Fruit fly (Drosophila melanogaster) whole organism, embryonic: ENCODE data around the gene tws.

Experiments used
- Ada2b ChIP-seq: fragments of 200-800 bp; sonication (Bioruptor generic); IDR thresholded peaks from 2 replicates; pipeline ENCODE4 v1.3.6; 2022; ENCODE audit warnings: missing biosample characterization, missing genetic modification characterization
- B-H2 ChIP-seq: fragments of 200-800 bp; sonication (Bioruptor generic); optimal IDR thresholded peaks from 2 replicates; lab custom pipeline; 2018; ENCODE audit warnings: missing biosample characterization, mild to moderate bottlenecking, missing genetic modification characterization
- CG10147 ChIP-seq: fragments of 200-800 bp; sonication (Bioruptor generic); optimal IDR thresholded peaks from 2 replicates; lab custom pipeline; 2019; ENCODE audit warnings: missing biosample characterization, mild to moderate bottlenecking, missing genetic modification characterization, moderate library complexity
- CG1024 ChIP-seq: fragments of 200-800 bp; sonication (Bioruptor generic); IDR thresholded peaks from 2 replicates; pipeline ENCODE4 v1.3.6; 2022; ENCODE audit warnings: missing biosample characterization, missing genetic modification characterization
- CG10267 ChIP-seq: fragments of 200-800 bp; sonication (Bioruptor generic); optimal IDR thresholded peaks from 2 replicates; lab custom pipeline; 2018; ENCODE audit warnings: missing biosample characterization, mild to moderate bottlenecking, missing genetic modification characterization, moderate library complexity
- CG10979 ChIP-seq: fragments of 200-800 bp; sonication (Bioruptor generic); optimal IDR thresholded peaks from 2 replicates; lab custom pipeline; 2018; ENCODE audit warnings: missing biosample characterization, mild to moderate bottlenecking, missing genetic modification characterization, moderate library complexity
- CG12071 ChIP-seq: fragments of 200-800 bp; sonication (Bioruptor generic); optimal IDR thresholded peaks from 3 replicates; lab custom pipeline; 2018; ENCODE audit warnings: missing biosample characterization, mild to moderate bottlenecking, missing genetic modification characterization
- CG1603 ChIP-seq: fragments of 200-800 bp; sonication (Bioruptor generic); optimal IDR thresholded peaks from 2 replicates; lab custom pipeline; 2019; ENCODE audit warnings: missing biosample characterization, mild to moderate bottlenecking, missing genetic modification characterization, moderate library complexity
- CG1647 ChIP-seq: fragments of 200-800 bp; sonication (Bioruptor generic); optimal IDR thresholded peaks from 3 replicates; lab custom pipeline; 2016; ENCODE audit warnings: missing biosample characterization, missing genetic modification characterization
- CG1832 ChIP-seq: fragments of 200-800 bp; sonication (Bioruptor generic); optimal IDR thresholded peaks from 2 replicates; lab custom pipeline; 2017; ENCODE audit warnings: missing biosample characterization, mild to moderate bottlenecking, missing genetic modification characterization, inconsistent platforms
- CG18599 ChIP-seq: fragments of 200-800 bp; sonication (Bioruptor generic); optimal IDR thresholded peaks from 3 replicates; lab custom pipeline; 2017; ENCODE audit warnings: missing biosample characterization, missing genetic modification characterization, mild to moderate bottlenecking, moderate library complexity, missing genetic modification reagents
- CG31365 ChIP-seq: fragments of 200-800 bp; sonication (Bioruptor generic); optimal IDR thresholded peaks from 2 replicates; lab custom pipeline; 2018; ENCODE audit warnings: missing biosample characterization, mild to moderate bottlenecking, missing genetic modification characterization
- CG32772 ChIP-seq: fragments of 200-800 bp; sonication (Bioruptor generic); IDR thresholded peaks from 2 replicates; pipeline ENCODE4 v1.3.6; 2022; ENCODE audit warnings: missing biosample characterization, missing genetic modification characterization
- CG3726 ChIP-seq: fragments of 200-800 bp; sonication (Bioruptor generic); IDR thresholded peaks from 3 replicates; pipeline ENCODE4, ENCODE4 v1.3.6; 2022; ENCODE audit warnings: missing biosample characterization, missing genetic modification characterization
- CG6254 ChIP-seq: fragments of 200-800 bp; sonication (Bioruptor generic); optimal IDR thresholded peaks from 3 replicates; lab custom pipeline; 2017; ENCODE audit warnings: mild to moderate bottlenecking, missing biosample characterization, missing genetic modification reagents, missing genetic modification characterization
- CG6791 ChIP-seq: fragments of 200-800 bp; sonication (Bioruptor generic); IDR thresholded peaks from 3 replicates; pipeline ENCODE4 v1.3.6; 2022; ENCODE audit warnings: missing biosample characterization, missing genetic modification characterization; ENCODE audit not compliant: partially characterized antibody
- CG6854 ChIP-seq: fragments of 200-800 bp; sonication (Bioruptor generic); optimal IDR thresholded peaks from 3 replicates; lab custom pipeline; 2017; ENCODE audit warnings: missing biosample characterization, mild to moderate bottlenecking, missing genetic modification characterization
- CG7928 ChIP-seq: fragments of 200-800 bp; sonication (Bioruptor generic); optimal IDR thresholded peaks from 2 replicates; lab custom pipeline; 2017; ENCODE audit warnings: missing biosample characterization, mild to moderate bottlenecking, missing genetic modification characterization
- CG9727 ChIP-seq: fragments of 200-800 bp; sonication (Bioruptor generic); optimal IDR thresholded peaks from 3 replicates; lab custom pipeline; 2017; ENCODE audit warnings: missing biosample characterization, mild to moderate bottlenecking, missing genetic modification characterization
- CG9817 ChIP-seq: fragments of 200-800 bp; sonication (Bioruptor generic); optimal IDR thresholded peaks from 2 replicates; lab custom pipeline; 2018; ENCODE audit warnings: missing biosample characterization, mild to moderate bottlenecking, missing genetic modification characterization, moderate library complexity
- Chrac-16 ChIP-seq: fragments of 200-800 bp; sonication (Bioruptor generic); optimal IDR thresholded peaks from 3 replicates; lab custom pipeline; 2016; ENCODE audit warnings: missing biosample characterization, missing genetic modification characterization
- CkIIα-i1 ChIP-seq: fragments of 200-800 bp; sonication (Bioruptor generic); IDR thresholded peaks from 2 replicates; pipeline ENCODE4 v1.3.6; 2022; ENCODE audit warnings: missing biosample characterization, missing genetic modification characterization
- CoRest ChIP-seq: fragments of 200-800 bp; sonication (Bioruptor generic); optimal IDR thresholded peaks from 3 replicates; lab custom pipeline; 2018; ENCODE audit warnings: missing biosample characterization, mild to moderate bottlenecking, missing genetic modification characterization, moderate library complexity
- Ets65A ChIP-seq: fragments of 200-800 bp; sonication (Bioruptor generic); peaks from one replicate; lab custom pipeline; 2016; ENCODE audit warnings: missing biosample characterization, missing genetic modification characterization
- HLH3B ChIP-seq: fragments of 200-800 bp; sonication (Bioruptor generic); IDR thresholded peaks from 2 replicates; pipeline ENCODE4 v1.3.6; 2022; ENCODE audit warnings: missing biosample characterization, missing genetic modification characterization
- Rx ChIP-seq: fragments of 200-800 bp; sonication (Bioruptor generic); IDR thresholded peaks from 2 replicates; pipeline ENCODE4 v1.3.6; 2022; ENCODE audit warnings: missing biosample characterization, missing genetic modification characterization
- TFAM ChIP-seq: fragments of 200-800 bp; sonication (Bioruptor generic); optimal IDR thresholded peaks from 2 replicates; lab custom pipeline; 2017; ENCODE audit warnings: missing biosample characterization, missing genetic modification characterization, inconsistent platforms
- Trl ChIP-seq, 3 experiments: fragments of >200 bp in 2 of 3; fragments of 200-800 bp in 1 of 3; sonication (Bioruptor generic) in 1 of 3; optimal IDR thresholded peaks; 2 replicates in 1 of 3; 3 replicates in 2 of 3; lab custom pipeline; 2016 to 2017; ENCODE audit warnings: missing biosample characterization in 1 of 3, missing genetic modification characterization in 1 of 3
- YL-1 ChIP-seq: fragments of 200-800 bp; sonication (Bioruptor generic); optimal IDR thresholded peaks from 3 replicates; lab custom pipeline; 2017; ENCODE audit warnings: missing biosample characterization, mild to moderate bottlenecking, missing genetic modification characterization
- ab ChIP-seq: fragments of 200-800 bp; sonication (Bioruptor generic); optimal IDR thresholded peaks from 2 replicates; lab custom pipeline; 2016; ENCODE audit warnings: missing biosample characterization, missing genetic modification characterization
- bsh ChIP-seq, 2 experiments: fragments of 200-800 bp; sonication (Bioruptor generic); optimal IDR thresholded peaks; 2 replicates each; lab custom pipeline; 2017 to 2018; ENCODE audit warnings: mild to moderate bottlenecking in 2 of 2, missing biosample characterization in 2 of 2, missing genetic modification characterization in 2 of 2, moderate library complexity in 1 of 2
- cg ChIP-seq: fragments of 200-800 bp; sonication (Bioruptor generic); optimal IDR thresholded peaks from 3 replicates; lab custom pipeline; 2019; ENCODE audit warnings: missing biosample characterization, mild to moderate bottlenecking, missing genetic modification characterization, moderate library complexity
- chinmo ChIP-seq: fragments of 200-800 bp; sonication (Bioruptor generic); IDR thresholded peaks from 4 replicates; pipeline ENCODE4 v1.3.6; 2022; ENCODE audit warnings: missing biosample characterization, missing genetic modification characterization; ENCODE audit not compliant: partially characterized antibody
- chn ChIP-seq: fragments of 200-800 bp; sonication (Bioruptor generic); optimal IDR thresholded peaks from 2 replicates; lab custom pipeline; 2016; ENCODE audit warnings: missing biosample characterization, missing genetic modification characterization
- corto ChIP-seq: fragments of 200-800 bp; sonication (Bioruptor generic); optimal IDR thresholded peaks from 2 replicates; lab custom pipeline; 2016; ENCODE audit warnings: missing biosample characterization, mild to moderate bottlenecking, missing genetic modification characterization, moderate library complexity
- crol ChIP-seq: fragments of 200-800 bp; sonication (Bioruptor generic); IDR thresholded peaks from 2 replicates; pipeline ENCODE4 v1.3.6; 2022; ENCODE audit warnings: missing biosample characterization, missing genetic modification characterization
- esg ChIP-seq: fragments of 200-800 bp; sonication (Bioruptor generic); conservative IDR thresholded peaks from 2 replicates; pipeline ENCODE4 v1.3.6; 2022; ENCODE audit warnings: missing biosample characterization, missing genetic modification characterization
- ftz-f1 ChIP-seq: fragments of 200-800 bp; sonication (Bioruptor generic); optimal IDR thresholded peaks from 2 replicates; lab custom pipeline; 2016; ENCODE audit warnings: missing biosample characterization, missing genetic modification characterization
- gcm ChIP-seq: fragments of 200-800 bp; sonication (Bioruptor generic); optimal IDR thresholded peaks from 2 replicates; lab custom pipeline; 2019; ENCODE audit warnings: missing biosample characterization, mild to moderate bottlenecking, missing genetic modification characterization, moderate library complexity
- gem ChIP-seq: fragments of 200-800 bp; sonication (Bioruptor generic); optimal IDR thresholded peaks from 2 replicates; lab custom pipeline; 2019; ENCODE audit warnings: missing biosample characterization, mild to moderate bottlenecking, missing genetic modification characterization, moderate library complexity
- grau ChIP-seq: fragments of 200-800 bp; optimal IDR thresholded peaks from 3 replicates; lab custom pipeline; 2019; ENCODE audit warnings: missing biosample characterization, mild to moderate bottlenecking, missing genetic modification characterization, moderate library complexity
- gro ChIP-seq: fragments of 200-800 bp; sonication (Bioruptor generic); optimal IDR thresholded peaks from 2 replicates; lab custom pipeline; 2016; ENCODE audit warnings: missing biosample characterization, missing genetic modification characterization
- h ChIP-seq: fragments of >200 bp; optimal IDR thresholded peaks from 2 replicates; lab custom pipeline; 2017
- hth ChIP-seq: fragments of >200 bp; optimal IDR thresholded peaks from 2 replicates; lab custom pipeline; 2017; ENCODE audit warnings: inconsistent platforms
- lmd ChIP-seq: fragments of 200-800 bp; sonication (Bioruptor generic); IDR thresholded peaks from 2 replicates; pipeline ENCODE4 v1.3.6; 2022; ENCODE audit warnings: missing biosample characterization, missing genetic modification characterization
- luna ChIP-seq: fragments of 200-800 bp; sonication (Bioruptor generic); optimal IDR thresholded peaks from 2 replicates; lab custom pipeline; 2016; ENCODE audit warnings: missing biosample characterization, missing genetic modification characterization
- nom ChIP-seq: fragments of 200-800 bp; sonication (Bioruptor generic); optimal IDR thresholded peaks from 2 replicates; lab custom pipeline; 2017; ENCODE audit warnings: missing biosample characterization, missing genetic modification characterization, mild to moderate bottlenecking, moderate library complexity, missing genetic modification reagents
- oc ChIP-seq: fragments of 200-800 bp; sonication (Bioruptor generic); optimal IDR thresholded peaks from 2 replicates; lab custom pipeline; 2018; ENCODE audit warnings: missing biosample characterization, mild to moderate bottlenecking, missing genetic modification characterization, moderate library complexity
- row ChIP-seq: fragments of 200-800 bp; sonication (Bioruptor generic); IDR thresholded peaks from 3 replicates; pipeline ENCODE4 v1.3.6; 2022; ENCODE audit warnings: missing biosample characterization, missing genetic modification characterization
- shn ChIP-seq: fragments of 200-800 bp; sonication (Bioruptor generic); optimal IDR thresholded peaks from 3 replicates; lab custom pipeline; 2016; ENCODE audit warnings: missing biosample characterization, missing genetic modification characterization
- stc ChIP-seq: fragments of 200-800 bp; sonication (Bioruptor generic); IDR thresholded peaks from 2 replicates; pipeline ENCODE4 v1.3.6; 2022; ENCODE audit warnings: missing biosample characterization, missing genetic modification characterization

The tws gene

DNA sequence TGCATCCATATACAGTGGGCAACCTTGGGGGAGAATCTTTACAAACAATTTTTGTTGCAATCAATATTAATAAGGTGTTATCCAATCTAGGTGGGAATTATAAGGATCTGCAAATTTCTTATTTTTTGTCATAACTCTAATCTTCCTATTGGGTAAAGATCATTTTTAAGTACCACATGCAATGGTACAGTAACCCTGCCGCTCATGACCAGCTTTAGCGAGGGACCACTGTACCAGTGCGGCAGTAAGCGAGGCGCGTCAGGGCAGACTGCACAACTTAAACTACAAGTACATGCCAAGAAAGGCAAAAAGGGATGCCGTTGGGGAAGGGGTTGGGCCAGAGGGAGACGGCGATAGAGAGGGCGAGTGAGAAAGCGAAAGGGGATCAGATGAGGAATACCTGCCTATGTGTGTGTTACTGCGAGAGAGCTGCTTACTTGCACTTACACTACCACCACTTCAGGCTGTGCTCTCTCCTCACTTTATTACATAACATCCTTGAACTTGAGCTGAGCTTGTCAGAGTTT lies 57.0 kb downstream of the tws start (continued):
- TF ChIP-seq CG1832 (peak; percentile 34), luna (GFP tag; lab: Kevin White, UChicago) (no peak), h (lab: Kevin White, UChicago) (no peak), HLH3B (GFP tag; lab: Robert Waterston, UW) (no peak), Chrac-16 (GFP tag; lab: Kevin White, UChicago) (no peak), CG12071 (no peak), Trl (optimal IDR thresholded peaks at IDR 0.05; lab: Kevin White, UChicago) (no peak), Trl (GFP tag; optimal IDR thresholded peaks at IDR 0.05; lab: Kevin White, UChicago) (no peak), shn (no peak), crol (GFP tag; lab: Robert Waterston, UW) (no peak), CG9817 (no peak), chn (GFP tag; lab: Kevin White, UChicago) (no peak), ab (GFP tag; lab: Kevin White, UChicago) (no peak), CG10147 (GFP tag; lab: Kevin White, UChicago) (no peak), oc (tag; lab: Kevin White, UChicago) (no peak), bsh (GFP tag; optimal IDR thresholded peaks at IDR 0.05; lab: Kevin White, UChicago) (peak; percentile 21 to 83), ftz-f1 (no peak), CG6254 (GFP tag; lab: Kevin White, UChicago) (no peak), gem (tag; lab: Kevin White, UChicago) (peak; percentile 5), lmd (GFP tag; lab: Robert Waterston, UW) (peak; percentile 10; the same call in 1 of the 2 replicates), CG10979 (peak; percentile 25), chinmo (no peak), corto (GFP tag; lab: Kevin White, UChicago) (peak; percentile 73), CG1647 (GFP tag; lab: Kevin White, UChicago) (no peak), TFAM (no peak), CG3726 (GFP tag; lab: Robert Waterston, UW) (no peak), hth (no peak), esg (GFP tag; lab: Robert Waterston, UW) (no peak), row (GFP tag; lab: Robert Waterston, UW) (peak; percentile 30; the same call in 1 of the 3 replicates), CoRest (tag; lab: Kevin White, UChicago) (no peak), Ets65A (GFP tag; lab: Kevin White, UChicago) (peak; percentile 74), CG1024 (GFP tag; lab: Robert Waterston, UW) (no peak), CG9727 (GFP tag; lab: Kevin White, UChicago) (no peak), gcm (GFP tag; lab: Kevin White, UChicago) (no peak), Rx (GFP tag; lab: Robert Waterston, UW) (no peak), CG6791 (GFP tag; lab: Robert Waterston, UW) (no peak), cg (GFP tag; lab: Kevin White, UChicago) (peak; percentile 5), CG32772 (GFP tag; lab: Robert Waterston, UW) (no peak), CG18599 (GFP tag; lab: Kevin White, UChicago) (no peak), CG31365 (tag; lab: Kevin White, UChicago) (no peak), B-H2 (GFP tag; lab: Kevin White, UChicago) (no peak), gro (GFP tag; lab: Kevin White, UChicago) (no peak), nom (GFP tag; lab: Kevin White, UChicago) (peak; percentile 85), grau (tag; lab: Kevin White, UChicago) (peak; percentile 64), stc (GFP tag; lab: Robert Waterston, UW) (no peak), YL-1 (no peak), CG6854 (no peak), CkIIα-i1 (no peak), CG10267 (no peak), CG1603 (tag; lab: Kevin White, UChicago) (peak; percentile 3), Ada2b (GFP tag; lab: Robert Waterston, UW) (no peak), CG7928 (GFP tag; lab: Kevin White, UChicago) (no peak)
